Worm (Caenorhabditis elegans) whole organism, early embryonic: ENCODE results near the gene cwn-2.

Source experiments
- B0310.2 ChIP-seq: sonication (generic microtip); optimal IDR thresholded peaks from 2 replicates; lab custom pipeline; 2016; ENCODE audit warnings: mild to moderate bottlenecking, missing genetic modification characterization, missing compliant biosample characterization
- F13C5.2 ChIP-seq: sonication (generic microtip); optimal IDR thresholded peaks from 2 replicates; lab custom pipeline; 2017; ENCODE audit warnings: mild to moderate bottlenecking, missing genetic modification characterization, inconsistent platforms, missing compliant biosample characterization
- aly-1 ChIP-seq: sonication (generic microtip); optimal IDR thresholded peaks from 2 replicates; lab custom pipeline; 2016; ENCODE audit warnings: missing genetic modification characterization, missing compliant biosample characterization
- ama-1 ChIP-seq: fragments of 150-350 bp; optimal IDR thresholded peaks from 2 replicates; lab custom pipeline; 2014
- ceh-13 ChIP-seq: fragments of 200-800 bp; sonication (Bioruptor generic); optimal IDR thresholded peaks from 2 replicates; lab custom pipeline; 2018; ENCODE audit warnings: mild to moderate bottlenecking, missing genetic modification characterization, missing compliant biosample characterization
- ceh-36 ChIP-seq: sonication (generic microtip); optimal IDR thresholded peaks from 2 replicates; lab custom pipeline; 2016; ENCODE audit warnings: missing genetic modification characterization, inconsistent platforms, missing compliant biosample characterization
- ets-7 ChIP-seq: sonication (generic microtip); optimal IDR thresholded peaks from 2 replicates; lab custom pipeline; 2016; ENCODE audit warnings: missing genotype, missing genetic modification characterization, missing compliant biosample characterization
- flt-1 ChIP-seq: fragments of 200-800 bp; sonication (Bioruptor generic); IDR thresholded peaks from 2 replicates; pipeline ENCODE4 v1.3.6; 2022; ENCODE audit warnings: missing genetic modification characterization, missing compliant biosample characterization
- hmbx-1 ChIP-seq: sonication (generic microtip); optimal IDR thresholded peaks from 2 replicates; lab custom pipeline; 2016; ENCODE audit warnings: mild to moderate bottlenecking, missing genetic modification characterization, missing compliant biosample characterization
- hmg-4 ChIP-seq: fragments of 200-800 bp; sonication (Bioruptor generic); optimal IDR thresholded peaks from 2 replicates; lab custom pipeline; 2018; ENCODE audit warnings: mild to moderate bottlenecking, missing genetic modification characterization, missing compliant biosample characterization
- hnd-1 ChIP-seq: sonication (generic microtip); optimal IDR thresholded peaks from 2 replicates; lab custom pipeline; 2016; ENCODE audit warnings: missing genetic modification characterization, missing compliant biosample characterization
- pes-1 ChIP-seq: fragments of 200-800 bp; sonication (Bioruptor generic); IDR thresholded peaks from 2 replicates; pipeline ENCODE4 v1.3.6; 2022; ENCODE audit warnings: missing genetic modification reagents, missing genetic modification characterization, missing compliant biosample characterization
- scrt-1 ChIP-seq: fragments of 200-800 bp; sonication (Bioruptor generic); IDR thresholded peaks from 2 replicates; pipeline ENCODE4 v1.3.6; 2022; ENCODE audit warnings: missing genetic modification characterization, missing compliant biosample characterization
- sea-1 ChIP-seq: fragments of 200-800 bp; sonication (Bioruptor generic); conservative IDR thresholded peaks from 2 replicates; pipeline ENCODE4 v1.3.6; 2022; ENCODE audit warnings: missing genetic modification characterization, missing compliant biosample characterization
- tbx-11 ChIP-seq: fragments of 200-800 bp; sonication (Bioruptor generic); IDR thresholded peaks from 2 replicates; pipeline ENCODE4 v1.3.6; 2022; ENCODE audit warnings: missing genetic modification characterization, missing compliant biosample characterization
- tbx-37 ChIP-seq: fragments of 200-800 bp; sonication (Bioruptor generic); conservative IDR thresholded peaks from 2 replicates; pipeline ENCODE4 v1.3.6; 2022; ENCODE audit warnings: missing genetic modification reagents, missing genetic modification characterization, missing compliant biosample characterization
- tra-4 ChIP-seq: sonication (generic microtip); optimal IDR thresholded peaks from 2 replicates; lab custom pipeline; 2017; ENCODE audit warnings: missing genetic modification characterization, missing compliant biosample characterization

The cwn-2 gene

DNA sequence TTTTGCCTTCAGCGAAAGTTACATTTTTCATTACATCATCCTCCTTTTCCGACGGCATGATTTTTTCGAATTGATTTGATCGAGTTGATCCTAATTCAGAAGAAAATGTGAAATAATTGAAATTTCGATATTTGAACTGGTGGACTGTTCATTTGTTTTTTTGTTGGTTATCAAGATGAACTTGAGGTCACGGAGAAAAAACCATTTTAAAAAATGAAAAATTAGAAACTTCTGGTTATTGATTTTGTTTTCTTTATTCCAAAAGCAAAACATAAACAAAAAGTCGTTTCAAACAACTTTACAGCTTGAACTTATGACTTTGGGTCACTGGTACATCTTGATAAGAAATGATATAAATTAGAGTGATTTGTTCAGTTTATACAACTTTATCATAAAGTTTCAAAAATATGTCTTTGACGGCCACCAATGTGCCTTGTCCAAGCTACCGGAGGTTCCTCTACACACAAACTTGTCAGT, 7.5 kb downstream of the cwn-2 start, which contains the start of the genes ttbk-4 and W01B6.4:
TSS of gene ttbk-4 (minus strand) at position 101 of the 477 bp plus-strand sequence.
TSS of gene W01B6.4 (plus strand) at position 427 of the 477 bp plus-strand sequence.
- no peak for TF ChIP-seq hmbx-1 (tag; lab: Kevin White, UChicago)
- no peak for TF ChIP-seq tbx-37 (GFP tag; lab: Robert Waterston, UW)
- no peak for TF ChIP-seq F13C5.2 (tag; lab: Kevin White, UChicago)
- no peak for TF ChIP-seq scrt-1 (GFP tag; lab: Robert Waterston, UW)
- TF ChIP-seq B0310.2 (tag; lab: Kevin White, UChicago): no peak
- no peak for TF ChIP-seq pes-1 (GFP tag; lab: Robert Waterston, UW)
- TF ChIP-seq ceh-13 (GFP tag; lab: Kevin White, UChicago): no peak
- no peak for TF ChIP-seq hmg-4

- no peak for TF ChIP-seq ceh-36 (tag; lab: Kevin White, UChicago)
- TF ChIP-seq tra-4 (tag; lab: Kevin White, UChicago): no peak
- no peak for TF ChIP-seq sea-1 (GFP tag; lab: Robert Waterston, UW)
- no peak for TF ChIP-seq ets-7 (tag; lab: Kevin White, UChicago)
- TF ChIP-seq ceh-13 (GFP tag; lab: Kevin White, UChicago): no peak
- TF ChIP-seq flt-1: no peak
- no peak for TF ChIP-seq F13C5.2 (tag; lab: Kevin White, UChicago)
- TF ChIP-seq ama-1 (lab: Kevin White, UChicago): no peak
- TF ChIP-seq tbx-11 (GFP tag; lab: Robert Waterston, UW): no peak
Observed at ce11 chrIV:10075899-10076298, 8.3 kb downstream of the cwn-2 start, which contains the start of gene W01B6.5. Gene W01B6.5, plus strand, starts transcription at chrIV:10076199.

DNA sequence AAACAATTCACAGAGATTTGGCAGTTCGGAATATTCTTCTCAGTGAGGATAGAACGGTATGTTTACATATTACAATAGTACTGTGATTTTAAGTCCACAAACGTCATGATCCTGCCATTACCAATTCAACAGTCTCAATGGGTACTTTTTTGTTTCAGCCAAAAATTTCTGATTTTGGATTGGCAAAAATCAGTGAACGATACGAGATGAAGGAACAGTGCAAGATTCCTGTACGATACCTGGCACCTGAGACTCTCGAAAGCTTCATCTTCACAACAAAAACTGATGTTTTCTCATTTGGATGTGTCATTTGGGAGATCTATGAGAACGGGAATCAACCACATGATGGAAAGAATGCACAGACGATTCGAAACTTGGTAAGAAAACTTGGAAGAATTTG, 10.4 kb downstream of the cwn-2 start:
- TF ChIP-seq hmbx-1 (tag; lab: Kevin White, UChicago) (no peak), tbx-37 (GFP tag; lab: Robert Waterston, UW) (no peak), ets-7 (tag; lab: Kevin White, UChicago) (no peak), pes-1 (GFP tag; lab: Robert Waterston, UW) (no peak), ceh-13 (GFP tag; lab: Kevin White, UChicago) (no peak), B0310.2 (tag; lab: Kevin White, UChicago) (no peak), tbx-11 (GFP tag; lab: Robert Waterston, UW) (no peak), F13C5.2 (tag; lab: Kevin White, UChicago) (no peak), tra-4 (tag; lab: Kevin White, UChicago) (no peak), ama-1 (lab: Kevin White, UChicago) (no peak), flt-1 (no peak)

DNA sequence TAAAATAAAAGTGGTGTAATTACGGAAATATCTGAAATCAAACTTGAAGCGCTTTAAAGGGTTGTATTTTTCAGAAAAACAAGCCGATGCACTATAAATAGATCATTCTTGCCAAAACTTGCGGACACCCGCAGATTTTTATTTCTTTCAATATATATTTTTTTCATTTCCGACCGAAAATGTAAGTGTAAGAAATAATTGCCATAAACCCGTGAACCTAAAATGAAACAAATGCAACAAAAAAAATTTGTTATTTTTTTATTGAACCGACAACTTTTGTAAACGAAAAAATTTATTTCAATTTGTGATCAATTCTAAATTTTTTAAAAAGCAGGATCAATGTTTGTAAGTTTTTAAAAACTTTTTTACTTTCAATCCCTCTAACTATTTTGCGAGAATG, 13.2 kb downstream of the cwn-2 start, which contains the start of gene W01B6.6:
TSS of gene W01B6.6 (plus strand) at position 301 of the 400 bp plus-strand sequence.
- TF ChIP-seq sea-1 (GFP tag; lab: Robert Waterston, UW) (no peak), tbx-37 (GFP tag; lab: Robert Waterston, UW) (no peak), B0310.2 (tag; lab: Kevin White, UChicago) (no peak), hnd-1 (tag; lab: Kevin White, UChicago) (no peak), tra-4 (tag; lab: Kevin White, UChicago) (no peak), ets-7 (tag; lab: Kevin White, UChicago) (no peak), tbx-11 (GFP tag; lab: Robert Waterston, UW) (no peak), F13C5.2 (tag; lab: Kevin White, UChicago) (no peak), scrt-1 (GFP tag; lab: Robert Waterston, UW) (no peak), pes-1 (GFP tag; lab: Robert Waterston, UW) (no peak), hmg-4 (no peak), ceh-36 (tag; lab: Kevin White, UChicago) (no peak), ceh-13 (GFP tag; lab: Kevin White, UChicago) (no peak), aly-1 (tag; lab: Kevin White, UChicago) (no peak), flt-1 (no peak), hmbx-1 (tag; lab: Kevin White, UChicago) (no peak), ama-1 (lab: Kevin White, UChicago) (no peak)

- TF ChIP-seq ceh-13 (GFP tag; lab: Kevin White, UChicago) (no peak), ets-7 (tag; lab: Kevin White, UChicago) (no peak), sea-1 (GFP tag; lab: Robert Waterston, UW) (0 out of 2 replicates have a peak, but pooled peaks have one; percentile 56), pes-1 (GFP tag; lab: Robert Waterston, UW) (no peak)
Observed at ce11 chrIV:10084323-10084959, 16.8 kb downstream of the cwn-2 start, which contains the start of gene W01B6.8. Gene W01B6.8, minus strand, starts transcription at chrIV:10084373.

DNA sequence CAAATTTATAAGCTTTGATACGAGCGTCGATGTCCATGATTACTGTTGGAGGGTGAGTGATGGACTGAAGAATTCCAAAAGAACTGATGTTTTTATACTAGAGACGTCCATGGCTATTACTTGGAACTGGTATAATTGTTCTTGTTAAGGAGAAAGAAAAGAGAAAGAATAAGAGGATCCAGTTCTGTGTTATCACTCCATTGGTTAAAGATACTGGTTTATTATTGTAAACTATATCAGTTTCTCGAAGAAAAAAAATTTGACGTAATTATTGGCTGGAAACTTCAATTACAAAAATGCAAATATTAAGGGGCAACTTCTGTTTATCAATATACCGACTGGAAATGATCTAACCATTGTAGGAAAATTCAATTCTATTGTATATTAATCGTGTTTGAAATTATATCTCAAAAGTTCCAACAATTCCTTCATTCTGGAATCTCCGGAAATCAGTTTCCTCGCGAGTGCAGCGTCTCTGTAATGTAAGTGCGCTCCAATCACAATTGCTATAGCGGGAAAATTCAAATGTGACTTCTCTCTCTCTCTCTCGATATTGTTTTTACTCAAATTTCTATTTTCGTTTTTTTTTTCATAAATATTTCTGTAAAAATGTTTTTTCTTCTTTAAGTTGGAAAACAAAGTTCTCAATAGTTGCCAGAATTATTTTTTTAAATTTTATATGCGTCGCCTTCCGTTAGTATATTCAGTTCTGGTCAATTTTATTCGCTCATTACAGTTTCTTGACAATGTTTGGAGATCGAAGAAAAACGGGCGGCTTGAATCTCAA, 18.0 kb downstream of the cwn-2 start, which contains the start of the genes col-2 and ndc-80:
TSS of gene col-2 (minus strand) at position 51 of the 787 bp plus-strand sequence.
TSS of gene ndc-80 (plus strand) at position 737 of the 787 bp plus-strand sequence.
- TF ChIP-seq tra-4 (tag; lab: Kevin White, UChicago) (no peak), F13C5.2 (tag; lab: Kevin White, UChicago) (peak; percentile 48), hmbx-1 (tag; lab: Kevin White, UChicago) (no peak)

DNA sequence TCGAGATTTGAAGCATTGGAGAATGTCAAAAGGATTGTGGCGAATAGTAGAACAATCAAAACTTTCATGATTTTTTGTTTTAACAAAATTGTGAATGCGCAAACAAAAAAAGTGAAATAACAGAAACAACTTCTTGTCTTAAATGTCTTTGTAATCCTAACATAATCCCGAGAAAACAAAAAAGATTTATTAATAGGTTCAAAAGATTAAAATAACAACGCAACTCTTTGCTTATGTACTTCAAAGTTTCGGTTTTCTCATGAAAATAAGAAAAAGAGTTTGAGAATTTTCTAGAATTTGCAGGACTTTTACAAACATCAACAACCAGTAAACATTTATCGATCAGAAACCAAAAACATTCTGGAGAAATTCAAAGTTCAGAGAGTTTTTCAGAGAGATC, 22.2 kb downstream of the cwn-2 start, which contains the start of gene ttr-39:
TSS of gene ttr-39 (minus strand) at position 101 of the 400 bp plus-strand sequence.
- no peak for TF ChIP-seq tbx-11 (GFP tag; lab: Robert Waterston, UW)
- TF ChIP-seq ceh-36 (tag; lab: Kevin White, UChicago): no peak
- no peak for TF ChIP-seq hnd-1 (tag; lab: Kevin White, UChicago)
- TF ChIP-seq hmg-4: no peak
- TF ChIP-seq aly-1 (tag; lab: Kevin White, UChicago): no peak
- TF ChIP-seq ets-7 (tag; lab: Kevin White, UChicago): no peak
- no peak for TF ChIP-seq ama-1 (lab: Kevin White, UChicago)
- no peak for TF ChIP-seq scrt-1 (GFP tag; lab: Robert Waterston, UW)
- TF ChIP-seq ceh-13 (GFP tag; lab: Kevin White, UChicago): no peak
- no peak for TF ChIP-seq F13C5.2 (tag; lab: Kevin White, UChicago)
- TF ChIP-seq B0310.2 (tag; lab: Kevin White, UChicago): no peak
- no peak for TF ChIP-seq sea-1 (GFP tag; lab: Robert Waterston, UW)
- no peak for TF ChIP-seq pes-1 (GFP tag; lab: Robert Waterston, UW)
- TF ChIP-seq tra-4 (tag; lab: Kevin White, UChicago): no peak
- no peak for TF ChIP-seq hmbx-1 (tag; lab: Kevin White, UChicago)
- no peak for TF ChIP-seq tbx-37 (GFP tag; lab: Robert Waterston, UW)
- no peak for TF ChIP-seq flt-1
